Worm (Caenorhabditis elegans) whole organism, midembryonic: Measurements from ENCODE around the gene T28C12.2.

Experiments
- T22C8.4 ChIP-seq: fragments of 200-800 bp; sonication (Bioruptor generic); IDR thresholded peaks from 2 replicates; pipeline ENCODE4 v1.3.6; 2022; ENCODE audit warnings: missing genetic modification characterization, missing compliant biosample characterization
- flt-1 ChIP-seq: fragments of 200-800 bp; sonication (Bioruptor generic); IDR thresholded peaks from 2 replicates; pipeline ENCODE4 v1.3.6; 2022; ENCODE audit warnings: missing genetic modification characterization, missing compliant biosample characterization
- klf-2 ChIP-seq: fragments of 200-800 bp; sonication (Bioruptor generic); conservative IDR thresholded peaks from 2 replicates; pipeline ENCODE4 v1.3.6; 2022; ENCODE audit warnings: missing genetic modification reagents, missing genetic modification characterization, missing compliant biosample characterization
- med-1 ChIP-seq: sonication (generic microtip); optimal IDR thresholded peaks from 2 replicates; lab custom pipeline; 2017; ENCODE audit warnings: missing genetic modification characterization, mild to moderate bottlenecking, missing compliant biosample characterization, antibody characterized with exemption, missing genetic modification reagents; ENCODE audit not compliant: insufficient read depth
- ref-1 ChIP-seq: fragments of 200-800 bp; sonication (Bioruptor generic); conservative IDR thresholded peaks from 2 replicates; pipeline ENCODE4 v1.3.6; 2022; ENCODE audit warnings: missing genetic modification reagents, missing genetic modification characterization, missing compliant biosample characterization
- ztf-23 ChIP-seq: fragments of 200-800 bp; sonication (Bioruptor generic); IDR thresholded peaks from 2 replicates; pipeline ENCODE4 v1.3.6; 2022; ENCODE audit warnings: missing genetic modification reagents, missing genetic modification characterization, missing compliant biosample characterization
- ztf-29 ChIP-seq: fragments of 200-800 bp; sonication (Bioruptor generic); IDR thresholded peaks from 2 replicates; pipeline ENCODE4 v1.3.6; 2022; ENCODE audit warnings: missing genetic modification reagents, missing genetic modification characterization, missing compliant biosample characterization

ce11 chrV:6354202-6354601, 25.2 kb downstream of the T28C12.2 start:
- no peak for TF ChIP-seq ztf-29
- no peak for TF ChIP-seq klf-2 (GFP tag; lab: Robert Waterston, UW)
- TF ChIP-seq flt-1 (GFP tag; lab: Robert Waterston, UW), result no peak
- TF ChIP-seq T22C8.4 (GFP tag; lab: Robert Waterston, UW), result no peak
- no peak for TF ChIP-seq med-1 (GFP tag; lab: Kevin White, UChicago)
- TF ChIP-seq ztf-23 (GFP tag; lab: Robert Waterston, UW), result no peak
- TF ChIP-seq ref-1 (GFP tag; lab: Robert Waterston, UW), result no peak
